Worm (Caenorhabditis elegans) whole organism, mixed stage, embryonic: ENCODE results near the gene F59H6.14.

Experiments
- elt-1 ChIP-seq: sonication (generic microtip); optimal IDR thresholded peaks from 2 replicates; lab custom pipeline; 2017; ENCODE audit warnings: missing genetic modification characterization, mild to moderate bottlenecking, missing compliant biosample characterization, antibody characterized with exemption, moderate library complexity, borderline replicate concordance; ENCODE audit not compliant: insufficient read depth
- lin-13 ChIP-seq: fragments of 150-350 bp; optimal IDR thresholded peaks from 2 replicates; lab custom pipeline; 2014; ENCODE audit warnings: missing biosample characterization, missing genetic modification characterization
- mab-5 ChIP-seq: fragments of 150-350 bp; optimal IDR thresholded peaks from 2 replicates; lab custom pipeline; 2014; ENCODE audit warnings: missing biosample characterization, missing genetic modification characterization
- unc-120 ChIP-seq: sonication (generic microtip); optimal IDR thresholded peaks from 2 replicates; lab custom pipeline; 2017; ENCODE audit warnings: missing genetic modification characterization, missing compliant biosample characterization; ENCODE audit not compliant: poor library complexity, severe bottlenecking
- unc-62 ChIP-seq: fragments of 150-350 bp; optimal IDR thresholded peaks from 2 replicates; lab custom pipeline; 2014; ENCODE audit warnings: missing biosample characterization, missing genetic modification reagents, missing genetic modification characterization

DNA sequence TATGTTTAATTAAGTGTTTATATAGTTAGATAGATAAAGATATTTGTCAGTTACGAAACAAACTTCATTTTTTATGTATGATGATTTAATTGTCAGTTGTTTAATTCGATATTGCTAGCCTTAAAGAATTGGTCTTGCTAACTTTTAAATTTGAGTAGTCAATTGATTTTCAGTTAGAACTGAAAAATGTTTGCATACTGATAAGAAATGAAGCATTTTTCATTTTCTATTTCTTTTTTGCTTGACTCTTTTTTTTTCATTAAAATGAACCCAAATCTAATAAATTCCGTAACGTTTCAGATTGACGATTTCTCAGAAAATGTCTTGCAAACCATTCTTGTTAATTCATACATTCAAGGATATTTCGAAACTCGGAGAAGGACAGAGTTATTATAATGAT lies 37.1 kb upstream of the F59H6.14 start, which contains the start of gene math-20:
- TF ChIP-seq elt-1 (no peak), lin-13 (tag; lab: Kevin White, UChicago) (no peak), unc-120 (tag; lab: Kevin White, UChicago) (no peak), unc-62 (no peak), mab-5 (no peak)
